Worm (Caenorhabditis elegans): ENCODE measurements around the gene nrx-1.

Gene nrx-1

ce11 chrV:10804374-10804773 is 20.4 kb upstream of the nrx-1 start, which contains the start of gene secs-1:
Gene secs-1 (minus strand): TSS chrV:10804474.
- no peak for TF ChIP-seq ceh-90 (tag; optimal IDR thresholded peaks at IDR 0.05)
- no peak for TF ChIP-seq hlh-17 (GFP tag; optimal IDR thresholded peaks at IDR 0.05; ENCODE audit: borderline replicate concordance)
- TF ChIP-seq blmp-1 (tag; optimal IDR thresholded peaks at IDR 0.05), result no peak
- TF ChIP-seq ceh-82 (tag; optimal IDR thresholded peaks at IDR 0.05), result no peak
- no peak for TF ChIP-seq ama-1 (optimal IDR thresholded peaks at IDR 0.05)
- TF ChIP-seq unc-30 (tag; optimal IDR thresholded peaks at IDR 0.05), result no peak
- no peak for TF ChIP-seq mab-9 (GFP tag; IDR thresholded peaks at IDR 0.05)
- TF ChIP-seq nhr-90 (tag; optimal IDR thresholded peaks at IDR 0.05; ENCODE audit: poor library complexity), result no peak
- TF ChIP-seq unc-62 (GFP tag; optimal IDR thresholded peaks at IDR 0.05), result no peak
- TF ChIP-seq elt-3 (tag; optimal IDR thresholded peaks at IDR 0.05), result no peak
- no peak for TF ChIP-seq C04F5.9 (tag; optimal IDR thresholded peaks at IDR 0.05)
- TF ChIP-seq lin-15B (tag; optimal IDR thresholded peaks at IDR 0.05), result no peak
- no peak for TF ChIP-seq egl-13 (tag; optimal IDR thresholded peaks at IDR 0.05)

- TF ChIP-seq mep-1 (tag; optimal IDR thresholded peaks at IDR 0.05) (no peak), rnt-1 (tag; optimal IDR thresholded peaks at IDR 0.05) (no peak), fkh-4 (tag; optimal IDR thresholded peaks at IDR 0.05; ENCODE audit: borderline replicate concordance) (no peak), ceh-8 (GFP tag; optimal IDR thresholded peaks at IDR 0.05) (no peak), ama-1 (optimal IDR thresholded peaks at IDR 0.05) (no peak), sox-4 (tag; optimal IDR thresholded peaks at IDR 0.05) (no peak), pag-3 (tag; optimal IDR thresholded peaks at IDR 0.05; ENCODE audit: borderline replicate concordance, insufficient read depth) (no peak), elt-3 (tag; optimal IDR thresholded peaks at IDR 0.05) (no peak), nhr-20 (tag; optimal IDR thresholded peaks at IDR 0.05) (no peak), ceh-90 (tag; optimal IDR thresholded peaks at IDR 0.05) (no peak), efl-1 (optimal IDR thresholded peaks at IDR 0.05) (no peak), efl-1 (GFP tag; optimal IDR thresholded peaks at IDR 0.05 in 1 of 2) (no peak), lsy-2 (tag; optimal IDR thresholded peaks at IDR 0.05) (no peak), nhr-11 (tag; optimal IDR thresholded peaks at IDR 0.05) (no peak), lin-39 (tag; optimal IDR thresholded peaks at IDR 0.05) (no peak), hpl-2 (GFP tag; optimal IDR thresholded peaks at IDR 0.05) (no peak), snpc-4 (tag; optimal IDR thresholded peaks at IDR 0.05) (no peak)
Measured at ce11 chrV:10805934-10806333, 18.9 kb upstream of the nrx-1 start, which contains the start of gene prp-38. Gene prp-38 (minus strand): TSS chrV:10806034.

ce11 chrV:10807862-10808327 is 16.9 kb upstream of the nrx-1 start, which contains the start of gene plrg-1:
Gene plrg-1 (minus strand): TSS chrV:10807912.
- TF ChIP-seq mep-1 (tag; optimal IDR thresholded peaks at IDR 0.05), result peak; percentile 91
- TF ChIP-seq mab-9 (GFP tag; IDR thresholded peaks at IDR 0.05), result peak; percentile 77
- TF ChIP-seq snu-23 (GFP tag; optimal IDR thresholded peaks at IDR 0.05), result peak; percentile 90
- TF ChIP-seq ceh-63 (GFP tag; optimal IDR thresholded peaks at IDR 0.05), result peak; percentile 45
- peak; percentile 72 for TF ChIP-seq fkh-8 (tag; optimal IDR thresholded peaks at IDR 0.05)
- peak; percentile 76 to 86 for TF ChIP-seq lin-35 (GFP tag; optimal IDR thresholded peaks at IDR 0.05)
- TF ChIP-seq blmp-1 (tag; optimal IDR thresholded peaks at IDR 0.05), result peak; percentile 74
- peak; percentile 93 for TF ChIP-seq nhr-19 (GFP tag; conservative IDR thresholded peaks at IDR 0.05)
- peak; percentile 26 for TF ChIP-seq ama-1 (optimal IDR thresholded peaks at IDR 0.05)
- TF ChIP-seq pqm-1 (tag; optimal IDR thresholded peaks at IDR 0.05), result no peak
- peak; percentile 51 for TF ChIP-seq ceh-90 (tag; optimal IDR thresholded peaks at IDR 0.05)
- peak; percentile 91 for TF ChIP-seq dsc-1 (tag; optimal IDR thresholded peaks at IDR 0.05)
- TF ChIP-seq lin-14 (GFP tag; optimal IDR thresholded peaks at IDR 0.05), result peak; percentile 93
- TF ChIP-seq lir-3 (tag; optimal IDR thresholded peaks at IDR 0.05; ENCODE audit: poor library complexity), result peak; percentile 83
- TF ChIP-seq zip-4 (GFP tag; optimal IDR thresholded peaks at IDR 0.05), result peak; percentile 93
- TF ChIP-seq egl-13 (tag; optimal IDR thresholded peaks at IDR 0.05), result peak; percentile 77
- TF ChIP-seq nhr-47 (tag; optimal IDR thresholded peaks at IDR 0.05), result peak; percentile 89
- TF ChIP-seq efl-3 (GFP tag; optimal IDR thresholded peaks at IDR 0.05), result no peak
- peak; percentile 45 for TF ChIP-seq fkh-4 (tag; optimal IDR thresholded peaks at IDR 0.05; ENCODE audit: borderline replicate concordance)
- peak; percentile 75 for TF ChIP-seq grh-1 (GFP tag; IDR thresholded peaks at IDR 0.05)
- peak; percentile 50 for TF ChIP-seq F16B12.6 (tag; optimal IDR thresholded peaks at IDR 0.05)
- peak; percentile 97 for TF ChIP-seq unc-130 (tag; optimal IDR thresholded peaks at IDR 0.05)
- peak; percentile 94 for TF ChIP-seq nhr-71 (tag; optimal IDR thresholded peaks at IDR 0.05)
- no peak for TF ChIP-seq Y116A8C.19 (tag; optimal IDR thresholded peaks at IDR 0.05; ENCODE audit: borderline replicate concordance)
- TF ChIP-seq nhr-85 (tag), result peak; percentile 92
- peak; percentile 71 for TF ChIP-seq fos-1 (tag; optimal IDR thresholded peaks at IDR 0.05)
- no peak for TF ChIP-seq sptf-1 (tag; optimal IDR thresholded peaks at IDR 0.05)
- TF ChIP-seq hlh-17 (GFP tag; optimal IDR thresholded peaks at IDR 0.05; ENCODE audit: borderline replicate concordance), result no peak
- peak; percentile 89 for TF ChIP-seq tbx-2 (tag; optimal IDR thresholded peaks at IDR 0.05)
